Fruit fly (Drosophila melanogaster): ENCODE results near the gene Cmpk.

Gene Cmpk

DNA sequence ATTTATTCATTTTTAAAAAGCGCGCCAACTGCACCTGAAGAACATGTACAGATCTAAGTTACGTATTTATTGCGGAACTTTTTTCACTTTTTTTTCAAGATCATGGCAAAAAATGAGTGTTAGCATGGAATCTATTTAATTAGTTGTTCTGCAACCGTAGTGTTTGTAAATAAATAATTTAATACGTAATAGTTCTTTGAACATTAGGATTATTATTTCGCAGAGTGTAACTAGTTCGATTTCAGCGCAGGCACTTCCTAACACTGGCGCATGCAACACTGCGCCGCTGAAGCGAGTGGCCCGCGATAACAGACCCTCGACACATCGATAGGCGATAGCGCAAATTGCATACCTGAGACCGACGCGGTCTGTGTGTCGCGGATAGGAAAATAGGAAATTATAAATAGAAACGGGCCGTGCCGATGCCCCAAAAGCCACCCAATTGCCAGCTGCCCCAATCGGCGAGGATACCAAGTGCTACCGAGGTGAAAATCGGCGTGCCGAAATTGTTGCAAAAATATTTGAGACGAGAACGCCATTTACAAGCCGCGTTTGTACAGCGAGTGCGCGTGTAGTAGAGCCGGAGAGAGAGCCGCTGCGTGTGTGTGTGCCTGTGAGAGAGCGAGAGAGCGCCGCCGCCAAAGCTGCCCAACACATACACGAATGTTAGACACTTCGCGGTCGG is 13.7 kb downstream of the Cmpk start, which contains the start of gene gro (continued):
- TF ChIP-seq CG8388 (GFP tag; optimal IDR thresholded peaks at IDR 0.05) (peak; percentile 61), fru (optimal IDR thresholded peaks at IDR 0.05) (peak; percentile 7), gfzf (GFP tag; optimal IDR thresholded peaks at IDR 0.05) (peak; percentile 40), Dfd (GFP tag; optimal IDR thresholded peaks at IDR 0.05) (no peak), HLH54F (GFP tag; optimal IDR thresholded peaks at IDR 0.05) (peak; percentile 74), CG7357 (GFP tag; IDR thresholded peaks at IDR 0.05) (0 out of 3 replicates have a peak, but pooled peaks have one; percentile 43), CG15601 (tag; optimal IDR thresholded peaks at IDR 0.05) (peak; percentile 47), Opbp (GFP tag; IDR thresholded peaks at IDR 0.05; ENCODE audit: partially characterized antibody) (peak; percentile 83), CG30431 (GFP tag; optimal IDR thresholded peaks at IDR 0.05) (peak; percentile 54), Mrtf (GFP tag; IDR thresholded peaks at IDR 0.05) (no peak), luna (GFP tag; optimal IDR thresholded peaks at IDR 0.05) (peak; percentile 64), Atf3 (GFP tag; optimal IDR thresholded peaks at IDR 0.05) (peak; percentile 56), slou (GFP tag; optimal IDR thresholded peaks at IDR 0.05) (peak; percentile 65), CHES-1-like (GFP tag; optimal IDR thresholded peaks at IDR 0.05) (peak; percentile 81)

DNA sequence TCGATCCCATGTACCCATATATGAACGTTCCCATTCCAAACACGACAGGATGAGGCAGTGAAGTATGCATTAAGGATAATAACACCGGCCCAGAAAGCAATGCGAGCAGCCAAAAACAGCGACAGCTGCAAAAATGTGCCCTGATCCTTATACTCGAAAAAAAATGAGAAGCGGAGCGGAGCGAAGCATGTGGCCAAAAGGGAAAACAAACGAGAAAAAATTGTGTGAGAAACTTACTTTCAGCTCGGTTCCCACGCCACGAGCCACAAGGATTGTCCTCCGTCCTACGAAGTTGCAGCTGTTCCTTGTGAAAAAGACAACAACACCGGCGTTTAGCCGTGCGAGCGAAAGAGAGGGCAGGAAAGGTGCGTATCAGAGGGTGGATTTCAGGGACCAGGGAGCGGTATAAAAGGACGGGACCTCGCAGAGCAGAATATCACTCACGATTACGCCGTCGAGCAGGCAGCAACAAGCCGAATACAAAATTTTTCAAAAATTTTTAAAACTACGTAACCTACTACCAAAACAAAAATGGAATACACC is 15.4 kb downstream of the Cmpk start:
- TF ChIP-seq kni (GFP tag; optimal IDR thresholded peaks at IDR 0.05): peak; percentile 84
- peak; percentile 60; the same call in 1 of the 2 replicates for TF ChIP-seq seq (GFP tag; IDR thresholded peaks at IDR 0.05)
- no peak for TF ChIP-seq Sry-β (GFP tag; optimal IDR thresholded peaks at IDR 0.05)
- TF ChIP-seq Jarid2 (GFP tag; optimal IDR thresholded peaks at IDR 0.05): peak; percentile 18
- peak; percentile 73 for TF ChIP-seq Kr (GFP tag; optimal IDR thresholded peaks at IDR 0.05)
- TF ChIP-seq ase (GFP tag; IDR thresholded peaks at IDR 0.05): peak; percentile 74
- peak in 1 of 2 experiments; percentile 57 for TF ChIP-seq insv (GFP tag; optimal IDR thresholded peaks at IDR 0.05)
- no peak for TF ChIP-seq Hr3 (GFP tag; optimal IDR thresholded peaks at IDR 0.05)
- 0 out of 3 replicates have a peak, but pooled peaks have one; percentile 6 for TF ChIP-seq ci (GFP tag; IDR thresholded peaks at IDR 0.05)
- peak; percentile 4 for TF ChIP-seq oc (tag; optimal IDR thresholded peaks at IDR 0.05)
- peak; percentile 22 for TF ChIP-seq CG33557 (GFP tag; optimal IDR thresholded peaks at IDR 0.05)
- TF ChIP-seq CG1832 (GFP tag; optimal IDR thresholded peaks at IDR 0.05): peak; percentile 87
- TF ChIP-seq CG15479 (GFP tag; optimal IDR thresholded peaks at IDR 0.05): peak; percentile 34
- peak in 1 of 2 experiments; percentile 10 for TF ChIP-seq crp (GFP tag; optimal IDR thresholded peaks at IDR 0.05)
- TF ChIP-seq bbx (GFP tag; IDR thresholded peaks at IDR 0.05; ENCODE audit: partially characterized antibody): no peak
- TF ChIP-seq CG6791 (GFP tag; IDR thresholded peaks at IDR 0.05; ENCODE audit: partially characterized antibody): peak; percentile 41; the same call in 1 of the 3 replicates
- no peak for TF ChIP-seq B-H1 (GFP tag; IDR thresholded peaks at IDR 0.05)
- no peak for TF ChIP-seq CG15011 (GFP tag; optimal IDR thresholded peaks at IDR 0.05)
- TF ChIP-seq slou (GFP tag; optimal IDR thresholded peaks at IDR 0.05): no peak
- peak; percentile 74 for TF ChIP-seq HLHmδ (GFP tag; optimal IDR thresholded peaks at IDR 0.05)
- TF ChIP-seq Hr78 (GFP tag; optimal IDR thresholded peaks at IDR 0.05): no peak
- TF ChIP-seq CG4360 (GFP tag; IDR thresholded peaks at IDR 0.05): peak; percentile 96
- TF ChIP-seq pros (GFP tag; optimal IDR thresholded peaks at IDR 0.05): peak; percentile 99
- no peak for TF ChIP-seq vnd (GFP tag; IDR thresholded peaks at IDR 0.05; ENCODE audit: partially characterized antibody)
- TF ChIP-seq CG17829 (tag; optimal IDR thresholded peaks at IDR 0.05): peak; percentile 55
- peak; percentile 100 for TF ChIP-seq ac (GFP tag; optimal IDR thresholded peaks at IDR 0.05)
- TF ChIP-seq D (optimal IDR thresholded peaks at IDR 0.05): peak; percentile 48
- peak; percentile 4 for TF ChIP-seq D (GFP tag; optimal IDR thresholded peaks at IDR 0.05)
- peak; percentile 78 for TF ChIP-seq sqz (GFP tag; optimal IDR thresholded peaks at IDR 0.05)
- peak; percentile 4 for TF ChIP-seq trem (tag; optimal IDR thresholded peaks at IDR 0.05)
- TF ChIP-seq twi (tag; optimal IDR thresholded peaks at IDR 0.05): peak; percentile 71
- TF ChIP-seq da (GFP tag; optimal IDR thresholded peaks at IDR 0.05): peak; percentile 91
- TF ChIP-seq Tbp (GFP tag; optimal IDR thresholded peaks at IDR 0.05): peak; percentile 88
- no peak for TF ChIP-seq sc (optimal IDR thresholded peaks at IDR 0.05)
- TF ChIP-seq sc (GFP tag; optimal IDR thresholded peaks at IDR 0.05): peak; percentile 51

All from whole organism, embryonic.